Fruit fly (Drosophila melanogaster) whole organism: ENCODE measurements around the gene CG31122.

Experiments used
- CG8478 ChIP-seq: fragments of >200 bp; optimal IDR thresholded peaks from 2 replicates; lab custom pipeline; 2018; ENCODE audit warnings: inconsistent platforms
- EcR ChIP-seq, 2 experiments: fragments of >200 bp; optimal IDR thresholded peaks; 2 replicates each; lab custom pipeline; 2017; ENCODE audit warnings: missing biosample characterization in 2 of 2, missing genetic modification characterization in 2 of 2, missing genetic modification reagents in 2 of 2
- psq ChIP-seq: fragments of >200 bp; optimal IDR thresholded peaks from 2 replicates; lab custom pipeline; 2017

DNA sequence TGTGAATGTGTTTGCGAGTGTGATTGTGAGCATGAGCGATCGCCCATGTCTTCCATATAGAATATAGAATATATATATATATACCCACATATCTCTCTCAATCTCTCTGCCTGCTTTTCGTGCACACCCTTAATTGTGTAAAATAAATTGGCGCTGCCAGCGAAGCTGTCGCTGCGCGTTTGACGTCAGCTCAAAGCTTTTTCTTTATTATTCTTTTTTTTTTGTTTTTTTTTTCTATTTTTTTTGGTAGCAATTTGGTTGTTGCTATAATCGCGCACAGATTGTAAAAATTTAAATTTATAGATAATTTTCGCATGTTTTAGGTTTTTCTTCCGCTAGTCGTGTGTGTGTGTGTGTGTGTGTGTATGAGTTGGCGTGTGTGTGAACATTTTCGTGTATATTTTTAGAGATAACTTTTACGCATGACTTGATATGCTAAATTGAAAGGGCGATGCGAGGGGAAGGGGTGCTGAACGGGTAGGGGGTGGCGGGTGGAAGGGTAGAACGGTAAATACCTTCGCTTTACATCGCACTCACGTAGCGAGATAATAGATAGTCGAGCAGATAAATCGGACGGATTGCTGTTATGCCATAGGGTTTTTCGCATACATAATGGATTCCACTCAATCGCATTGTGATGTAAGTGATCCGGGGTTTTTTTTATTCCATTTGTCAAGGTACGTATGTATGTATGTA lies 32.6 kb upstream of the CG31122 start:
- TF ChIP-seq CG8478 (lab: Kevin White, UChicago): no peak
- no peak for TF ChIP-seq EcR (GFP tag; optimal IDR thresholded peaks at IDR 0.05; lab: Kevin White, UChicago)
- no peak for TF ChIP-seq psq
